Fruit fly (Drosophila melanogaster): ENCODE results near the gene CG2120.

CG2120 gene

DNA sequence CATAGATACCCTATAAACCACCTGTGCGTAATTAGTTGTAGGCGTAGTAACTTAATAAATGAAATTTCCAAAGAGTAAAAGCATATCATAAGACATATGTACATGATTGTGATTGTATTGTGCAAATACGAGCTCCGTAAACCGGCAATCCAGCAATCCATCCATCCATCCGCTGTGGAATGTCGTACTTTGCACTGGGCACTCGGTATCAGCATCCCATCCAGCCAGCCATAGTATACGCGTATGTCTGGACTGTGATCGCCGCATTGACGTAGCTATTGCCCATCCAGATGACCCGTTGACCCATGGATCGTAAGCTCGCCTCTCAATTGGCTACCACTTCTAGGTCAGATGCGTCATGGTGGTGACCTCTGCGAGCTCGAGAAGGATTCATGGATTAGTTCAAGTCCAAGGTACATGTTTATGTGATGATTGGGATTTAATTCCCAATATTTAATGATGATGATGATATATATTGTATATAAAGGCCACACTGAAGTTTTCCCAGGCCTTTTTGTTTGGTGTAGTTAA lies 23.4 kb downstream of the CG2120 start (continued):
- peak; percentile 6 for TF ChIP-seq CG10669 (GFP tag; optimal IDR thresholded peaks at IDR 0.05)
- TF ChIP-seq CG32006 (GFP tag; optimal IDR thresholded peaks at IDR 0.05), result no peak
- peak; percentile 56 for TF ChIP-seq CG1621 (tag; optimal IDR thresholded peaks at IDR 0.05)
- no peak for TF ChIP-seq vri (GFP tag; optimal IDR thresholded peaks at IDR 0.05)
- TF ChIP-seq Hr39 (GFP tag; optimal IDR thresholded peaks at IDR 0.05), result no peak
- TF ChIP-seq fkh (GFP tag; optimal IDR thresholded peaks at IDR 0.05), result no peak
- peak; percentile 21 for TF ChIP-seq CG3919 (GFP tag; optimal IDR thresholded peaks at IDR 0.05)
- TF ChIP-seq Ets96B (tag; optimal IDR thresholded peaks at IDR 0.05), result no peak
- TF ChIP-seq Gug (GFP tag; IDR thresholded peaks at IDR 0.05), result no peak
- TF ChIP-seq CG6854 (GFP tag; optimal IDR thresholded peaks at IDR 0.05), result peak; percentile 60
- TF ChIP-seq net (GFP tag; optimal IDR thresholded peaks at IDR 0.05), result peak; percentile 36
- no peak for TF ChIP-seq CG34406 (GFP tag; optimal IDR thresholded peaks at IDR 0.05)
- TF ChIP-seq pdm3 (GFP tag; optimal IDR thresholded peaks at IDR 0.05), result no peak
- TF ChIP-seq salr (GFP tag; optimal IDR thresholded peaks at IDR 0.05), result peak in 1 of 2 experiments; percentile 4
- TF ChIP-seq CG11294 (GFP tag; IDR thresholded peaks at IDR 0.05), result no peak
- TF ChIP-seq topi (GFP tag; optimal IDR thresholded peaks at IDR 0.05), result no peak
- TF ChIP-seq Eip78C (GFP tag), result peak; percentile 40
- TF ChIP-seq CG6163 (GFP tag; IDR thresholded peaks at IDR 0.05), result no peak
- TF ChIP-seq Met (GFP tag; optimal IDR thresholded peaks at IDR 0.05), result no peak
- TF ChIP-seq Eip93F (GFP tag; optimal IDR thresholded peaks at IDR 0.05), result no peak
- TF ChIP-seq CG9139 (GFP tag; optimal IDR thresholded peaks at IDR 0.05), result peak; percentile 81
- TF ChIP-seq Sox14 (GFP tag; optimal IDR thresholded peaks at IDR 0.05), result no peak

dm6 chrX:8159754-8160153 lies 24.1 kb downstream of the CG2120 start, which contains the start of gene CG15337:
TSS of gene CG15337 (plus strand) at chrX:8160054.
- no peak for TF ChIP-seq CG11902 (GFP tag; optimal IDR thresholded peaks at IDR 0.05)
- no peak for TF ChIP-seq fd85E (GFP tag; optimal IDR thresholded peaks at IDR 0.05)
- TF ChIP-seq CG11762 (GFP tag; optimal IDR thresholded peaks at IDR 0.05; ENCODE audit: insufficient read depth), result no peak
- no peak for TF ChIP-seq CG10669 (GFP tag; optimal IDR thresholded peaks at IDR 0.05)
- TF ChIP-seq Smox (GFP tag; optimal IDR thresholded peaks at IDR 0.05), result no peak
- no peak for TF ChIP-seq achi (GFP tag; optimal IDR thresholded peaks at IDR 0.05)
- TF ChIP-seq CG31627 (GFP tag; optimal IDR thresholded peaks at IDR 0.05), result no peak
- TF ChIP-seq CG34406 (GFP tag; optimal IDR thresholded peaks at IDR 0.05), result no peak
- no peak for TF ChIP-seq Blimp-1 (GFP tag; optimal IDR thresholded peaks at IDR 0.05)

dm6 chrX:8162692-8163091 lies 27.1 kb downstream of the CG2120 start, which contains the start of gene CG10761:
TSS of gene CG10761 (minus strand) at chrX:8162792.
- TF ChIP-seq spab (GFP tag; optimal IDR thresholded peaks at IDR 0.05) (no peak), CG11762 (GFP tag; optimal IDR thresholded peaks at IDR 0.05; ENCODE audit: insufficient read depth) (no peak)

DNA sequence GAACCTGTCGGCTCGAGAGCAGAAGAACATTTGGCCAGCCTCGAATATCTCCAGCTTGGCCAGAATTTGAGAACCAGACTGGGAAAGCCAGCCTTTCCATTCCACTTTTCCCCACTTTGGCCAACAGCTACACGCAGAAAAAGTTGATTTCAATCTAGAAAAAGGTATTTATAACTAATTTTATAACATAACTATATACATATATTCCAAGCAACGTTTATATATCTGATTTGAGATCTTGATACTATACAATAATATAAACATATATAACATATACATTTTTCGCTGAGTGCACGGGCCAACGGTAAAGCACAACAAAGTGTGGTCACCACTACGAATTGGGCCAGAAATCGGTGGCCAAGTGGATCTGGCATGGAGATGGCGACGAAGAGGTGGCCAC lies 27.8 kb downstream of the CG2120 start:
- TF ChIP-seq Eip93F (GFP tag; optimal IDR thresholded peaks at IDR 0.05), result no peak
- TF ChIP-seq CG6854 (GFP tag; optimal IDR thresholded peaks at IDR 0.05), result no peak
- no peak for TF ChIP-seq fd85E (GFP tag; optimal IDR thresholded peaks at IDR 0.05)
- no peak for TF ChIP-seq CG11294 (GFP tag; IDR thresholded peaks at IDR 0.05)
- TF ChIP-seq CG15336 (GFP tag; IDR thresholded peaks at IDR 0.05), result peak; percentile 74
- no peak for TF ChIP-seq net (GFP tag; optimal IDR thresholded peaks at IDR 0.05)
- TF ChIP-seq esn (GFP tag; optimal IDR thresholded peaks at IDR 0.05), result no peak
- peak; percentile 31; the same call in 1 of the 2 replicates for TF ChIP-seq Gug (GFP tag; IDR thresholded peaks at IDR 0.05)
- no peak for TF ChIP-seq Smox (GFP tag; optimal IDR thresholded peaks at IDR 0.05)
- no peak for TF ChIP-seq vri (GFP tag; optimal IDR thresholded peaks at IDR 0.05)
- no peak for TF ChIP-seq fkh (GFP tag; optimal IDR thresholded peaks at IDR 0.05)
- peak; percentile 74 for TF ChIP-seq CG32006 (GFP tag; optimal IDR thresholded peaks at IDR 0.05)
- TF ChIP-seq CG6792 (GFP tag; optimal IDR thresholded peaks at IDR 0.05), result no peak
- no peak for TF ChIP-seq CG1621 (tag; optimal IDR thresholded peaks at IDR 0.05)
- TF ChIP-seq CG8119 (GFP tag; IDR thresholded peaks at IDR 0.05), result peak; percentile 63; the same call in 2 of the 3 replicates
- peak; percentile 2 for TF ChIP-seq svp (GFP tag)
- TF ChIP-seq eg (GFP tag; IDR thresholded peaks at IDR 0.05), result peak; percentile 68; the same call in 2 of the 3 replicates
- TF ChIP-seq acj6 (GFP tag; optimal IDR thresholded peaks at IDR 0.05), result peak; percentile 8
- no peak for TF ChIP-seq CG11762 (GFP tag; optimal IDR thresholded peaks at IDR 0.05; ENCODE audit: insufficient read depth)
- no peak for TF ChIP-seq CG8632 (GFP tag; optimal IDR thresholded peaks at IDR 0.05)
- no peak for TF ChIP-seq Sox14 (GFP tag; optimal IDR thresholded peaks at IDR 0.05)
- TF ChIP-seq topi (GFP tag; optimal IDR thresholded peaks at IDR 0.05), result no peak
- TF ChIP-seq CG10669 (GFP tag; optimal IDR thresholded peaks at IDR 0.05), result no peak
- no peak for TF ChIP-seq Ets21C (GFP tag; optimal IDR thresholded peaks at IDR 0.05)
- peak; percentile 1 for TF ChIP-seq pdm3 (GFP tag; optimal IDR thresholded peaks at IDR 0.05)
- peak; percentile 20 for TF ChIP-seq Lpt (GFP tag; optimal IDR thresholded peaks at IDR 0.05)
- no peak for TF ChIP-seq CG6808 (GFP tag; optimal IDR thresholded peaks at IDR 0.05)
- no peak for TF ChIP-seq dac (GFP tag; optimal IDR thresholded peaks at IDR 0.05)
- peak; percentile 46; the same call in 1 of the 3 replicates for TF ChIP-seq CG6163 (GFP tag; IDR thresholded peaks at IDR 0.05)
- TF ChIP-seq Eip75B (GFP tag; optimal IDR thresholded peaks at IDR 0.05), result no peak
- peak; percentile 14 for TF ChIP-seq CG3919 (GFP tag; optimal IDR thresholded peaks at IDR 0.05)
